Fruit fly (Drosophila melanogaster): Measurements from ENCODE around the gene galectin.

Gene galectin

DNA sequence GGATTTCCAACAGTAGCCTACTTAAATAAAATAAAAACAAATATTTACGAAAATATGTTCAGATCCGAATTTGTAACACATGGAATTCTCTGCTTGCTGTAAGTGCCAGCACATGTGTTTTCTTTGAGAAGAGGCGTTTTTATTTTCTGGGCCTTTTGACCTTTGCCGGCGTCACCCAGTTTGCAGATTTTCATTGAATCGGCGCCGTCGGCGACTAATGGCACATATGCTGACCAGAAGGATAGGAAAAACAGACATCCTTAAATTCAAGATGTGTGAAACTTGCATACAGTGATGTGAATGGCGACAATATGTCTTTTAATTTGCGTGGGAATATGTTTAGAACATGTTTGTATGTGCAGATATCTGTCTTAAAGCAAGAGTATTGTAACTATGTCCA lies 18.5 kb downstream of the galectin start:
- TF ChIP-seq h (optimal IDR thresholded peaks at IDR 0.05) (no peak), Myc (optimal IDR thresholded peaks at IDR 0.05) (no peak)

DNA sequence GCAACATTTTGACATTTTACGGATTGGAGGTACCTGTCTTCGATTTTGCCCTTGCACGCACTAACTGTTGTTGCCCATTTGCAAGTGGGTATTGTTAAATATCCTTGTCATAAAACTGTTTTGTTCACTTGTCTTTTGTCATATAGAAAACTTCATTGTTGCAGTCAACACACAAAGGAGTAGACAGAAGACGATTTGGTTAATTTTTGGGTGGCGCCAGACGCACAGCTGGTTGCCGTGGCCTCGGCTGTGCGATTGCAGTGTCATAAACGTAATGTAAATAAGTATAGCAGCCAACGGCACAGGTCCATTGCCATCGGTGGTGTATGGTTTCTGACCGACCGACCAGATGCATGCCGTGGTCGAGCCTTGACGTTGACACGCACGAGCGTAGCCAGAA lies 19.8 kb downstream of the galectin start:
- TF ChIP-seq insv (optimal IDR thresholded peaks at IDR 0.05): no peak
- no peak for TF ChIP-seq ttk (optimal IDR thresholded peaks at IDR 0.05)
- TF ChIP-seq Sin3A (optimal IDR thresholded peaks at IDR 0.05): no peak
- TF ChIP-seq Myc (optimal IDR thresholded peaks at IDR 0.05): no peak
- no peak for TF ChIP-seq h (optimal IDR thresholded peaks at IDR 0.05)
- TF ChIP-seq psq (optimal IDR thresholded peaks at IDR 0.05): no peak

DNA sequence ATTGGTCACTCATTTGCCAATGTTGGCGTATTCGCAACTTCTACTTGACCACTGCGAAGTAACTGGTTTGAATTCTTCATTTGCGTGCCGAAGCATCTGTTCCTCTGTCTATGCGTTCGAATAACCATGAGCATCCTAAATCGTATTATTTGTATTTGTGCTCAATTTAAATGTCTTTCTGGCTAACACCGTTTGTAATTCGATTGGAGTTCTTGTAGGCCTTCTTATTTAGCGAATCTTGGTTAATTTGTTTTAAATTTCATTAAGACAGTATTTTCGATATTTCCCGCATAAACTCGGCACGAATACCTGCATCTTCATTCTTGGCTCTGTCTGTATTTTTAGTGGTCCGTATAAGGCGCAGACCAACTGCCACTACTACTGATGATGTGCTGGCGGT lies 20.3 kb downstream of the galectin start:
- no peak for TF ChIP-seq h (optimal IDR thresholded peaks at IDR 0.05)

DNA sequence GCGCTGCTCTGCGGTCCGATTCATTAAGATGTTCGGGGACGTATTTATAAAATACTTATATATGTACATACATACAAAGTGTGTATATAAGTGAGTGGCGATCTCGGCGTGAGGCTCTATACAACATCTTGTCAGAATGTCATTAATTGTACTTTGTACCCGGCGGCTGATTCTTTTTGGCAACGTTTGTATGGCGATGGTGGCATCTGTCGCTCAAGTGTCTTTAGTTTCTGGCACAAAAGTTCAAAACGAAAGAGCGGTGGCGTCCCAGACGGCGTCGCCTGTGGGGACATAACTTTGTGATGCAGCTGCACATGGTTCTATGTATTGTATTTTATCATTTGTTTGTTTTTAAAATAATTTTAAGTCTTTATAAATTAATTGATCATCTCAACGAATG lies 21.4 kb downstream of the galectin start:
- no peak for TF ChIP-seq h (optimal IDR thresholded peaks at IDR 0.05)
- TF ChIP-seq ttk (optimal IDR thresholded peaks at IDR 0.05): no peak
- TF ChIP-seq Sin3A (optimal IDR thresholded peaks at IDR 0.05): no peak
- TF ChIP-seq psq (optimal IDR thresholded peaks at IDR 0.05): no peak
- TF ChIP-seq Myc (optimal IDR thresholded peaks at IDR 0.05): no peak
- TF ChIP-seq insv (optimal IDR thresholded peaks at IDR 0.05): no peak

DNA sequence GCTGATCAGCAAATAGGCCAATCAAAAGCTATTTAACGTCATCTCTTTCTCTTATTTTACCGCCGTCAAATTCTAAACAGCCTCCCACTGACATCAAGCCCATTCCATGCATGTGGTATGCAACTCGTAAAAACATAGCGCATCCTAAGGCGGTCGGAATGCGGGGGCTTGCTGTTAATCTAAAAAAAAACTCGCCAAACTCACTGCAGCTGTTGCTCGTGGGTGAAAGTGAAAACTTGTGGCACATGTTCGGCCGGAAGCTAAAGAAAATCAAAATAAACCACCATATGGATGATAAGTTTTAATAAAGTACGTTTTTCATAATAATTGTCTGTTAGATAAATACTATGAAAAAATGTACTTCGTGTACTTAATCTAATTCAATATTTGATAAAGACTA lies 22.5 kb downstream of the galectin start:
- no peak for TF ChIP-seq h (optimal IDR thresholded peaks at IDR 0.05)
- TF ChIP-seq Sin3A (optimal IDR thresholded peaks at IDR 0.05): no peak
- no peak for TF ChIP-seq Myc (optimal IDR thresholded peaks at IDR 0.05)
- no peak for TF ChIP-seq psq (optimal IDR thresholded peaks at IDR 0.05)
- TF ChIP-seq insv (optimal IDR thresholded peaks at IDR 0.05): no peak
- no peak for TF ChIP-seq ttk (optimal IDR thresholded peaks at IDR 0.05)

DNA sequence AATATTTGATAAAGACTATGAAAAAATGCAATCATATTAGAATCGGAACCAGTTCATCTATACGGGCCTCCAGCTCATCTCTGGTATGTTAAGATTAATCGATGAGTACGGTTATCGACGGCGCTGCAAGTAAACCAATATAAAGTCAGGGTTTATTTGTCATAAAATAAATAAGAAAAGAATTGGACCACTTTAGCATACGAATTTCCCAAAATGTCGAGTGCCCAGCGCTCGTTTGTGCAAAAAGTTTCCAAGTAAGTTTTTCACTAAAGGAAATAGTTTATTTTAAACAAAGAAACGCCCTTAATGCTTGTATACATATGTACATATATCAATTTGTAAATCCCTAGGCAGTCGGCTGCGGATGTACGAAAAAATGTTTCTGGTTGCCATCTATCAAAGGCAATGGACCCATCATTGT lies 23.1 kb downstream of the galectin start, which contains the start of gene Zir:
Gene Zir, plus strand, starts transcription at position 101 of the 421 bp plus-strand sequence.
- TF ChIP-seq Sin3A (optimal IDR thresholded peaks at IDR 0.05) (no peak), ttk (optimal IDR thresholded peaks at IDR 0.05) (no peak), psq (optimal IDR thresholded peaks at IDR 0.05) (no peak), insv (optimal IDR thresholded peaks at IDR 0.05) (no peak), h (optimal IDR thresholded peaks at IDR 0.05) (no peak), Myc (optimal IDR thresholded peaks at IDR 0.05) (no peak)

DNA sequence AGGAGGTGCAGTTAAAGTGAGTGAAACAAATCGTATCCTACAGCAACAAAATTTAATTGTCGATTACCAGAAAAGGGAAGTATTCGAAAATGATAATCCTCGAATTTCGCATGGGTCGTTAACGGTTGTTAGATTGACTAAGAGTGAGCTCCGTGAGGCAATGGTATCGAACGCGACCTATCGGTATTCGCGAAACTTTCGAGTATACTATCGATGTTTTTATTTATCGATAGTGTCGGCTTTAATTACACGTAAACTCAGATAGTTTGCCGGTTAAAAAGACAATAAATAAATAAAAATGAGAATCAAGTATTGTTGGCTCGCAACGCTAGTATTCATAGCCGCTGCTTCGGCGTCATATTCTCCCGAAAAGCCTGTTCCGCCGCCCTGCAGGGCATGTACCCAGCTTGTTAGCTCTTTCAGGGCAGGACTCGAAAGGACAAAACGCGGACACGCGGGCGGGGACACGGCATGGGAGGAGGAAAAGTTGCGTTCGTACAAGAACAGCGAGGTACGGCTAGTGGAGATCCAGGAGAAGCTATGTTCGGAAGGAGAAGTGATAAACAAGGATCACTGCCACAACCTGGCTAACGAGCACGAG lies 30.7 kb downstream of the galectin start, which contains the start of gene Creld:
Gene Creld, plus strand, starts transcription at position 220 of the 601 bp plus-strand sequence.
- TF ChIP-seq Myc (optimal IDR thresholded peaks at IDR 0.05) (no peak), Sin3A (optimal IDR thresholded peaks at IDR 0.05) (no peak), psq (optimal IDR thresholded peaks at IDR 0.05) (no peak), h (optimal IDR thresholded peaks at IDR 0.05) (no peak), insv (optimal IDR thresholded peaks at IDR 0.05) (no peak), ttk (optimal IDR thresholded peaks at IDR 0.05) (no peak)

DNA sequence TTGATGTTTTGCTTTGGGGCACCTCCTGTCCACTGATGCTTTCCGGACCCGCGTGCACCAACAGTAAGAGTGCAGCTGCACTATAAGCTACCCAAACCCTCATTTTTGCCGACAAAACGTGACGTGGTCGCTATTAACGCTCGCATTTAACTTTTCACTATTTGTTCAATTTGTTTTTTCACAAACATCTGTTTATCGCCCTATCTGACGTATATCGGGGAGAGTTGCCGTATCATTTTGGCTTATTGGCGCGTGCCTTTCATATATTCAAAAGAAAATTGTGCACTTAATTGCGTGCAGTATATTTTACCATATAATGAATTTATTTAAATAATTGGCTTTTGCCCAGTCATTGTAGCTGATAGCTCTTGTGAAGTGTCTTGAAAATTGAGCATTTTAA lies 35.0 kb downstream of the galectin start, which contains the start of the genes Nhe1 and Sam-S:
Gene Nhe1, minus strand, starts transcription at position 193 of the 400 bp plus-strand sequence.
Gene Sam-S, plus strand, starts transcription at position 364 of the 400 bp plus-strand sequence.
- TF ChIP-seq psq (optimal IDR thresholded peaks at IDR 0.05) (no peak), h (optimal IDR thresholded peaks at IDR 0.05) (no peak), Myc (optimal IDR thresholded peaks at IDR 0.05) (no peak), insv (optimal IDR thresholded peaks at IDR 0.05) (no peak), Sin3A (optimal IDR thresholded peaks at IDR 0.05) (no peak), ttk (optimal IDR thresholded peaks at IDR 0.05) (no peak)

DNA sequence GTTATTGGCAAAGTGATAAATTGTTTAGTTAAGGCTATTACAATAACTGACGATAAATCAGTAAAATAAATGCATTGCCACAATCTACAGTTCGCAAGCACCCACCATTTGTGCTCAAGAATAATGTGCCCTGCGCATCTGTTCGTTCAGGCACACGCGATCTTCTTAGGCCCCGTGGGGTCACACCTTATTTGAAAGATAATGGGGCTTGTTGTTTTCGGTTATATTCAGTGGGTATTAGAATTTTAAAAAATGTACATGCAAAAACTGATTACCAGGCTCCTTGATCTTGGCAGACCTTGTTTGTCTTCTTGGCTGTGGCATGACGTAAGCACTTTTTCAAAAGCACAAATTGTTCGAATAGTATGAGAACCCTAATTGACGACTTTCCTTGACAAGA lies 35.5 kb downstream of the galectin start:
- no peak for TF ChIP-seq Myc (optimal IDR thresholded peaks at IDR 0.05)
- TF ChIP-seq psq (optimal IDR thresholded peaks at IDR 0.05): no peak
- no peak for TF ChIP-seq insv (optimal IDR thresholded peaks at IDR 0.05)
- no peak for TF ChIP-seq ttk (optimal IDR thresholded peaks at IDR 0.05)
- TF ChIP-seq Sin3A (optimal IDR thresholded peaks at IDR 0.05): no peak
- no peak for TF ChIP-seq h (optimal IDR thresholded peaks at IDR 0.05)

DNA sequence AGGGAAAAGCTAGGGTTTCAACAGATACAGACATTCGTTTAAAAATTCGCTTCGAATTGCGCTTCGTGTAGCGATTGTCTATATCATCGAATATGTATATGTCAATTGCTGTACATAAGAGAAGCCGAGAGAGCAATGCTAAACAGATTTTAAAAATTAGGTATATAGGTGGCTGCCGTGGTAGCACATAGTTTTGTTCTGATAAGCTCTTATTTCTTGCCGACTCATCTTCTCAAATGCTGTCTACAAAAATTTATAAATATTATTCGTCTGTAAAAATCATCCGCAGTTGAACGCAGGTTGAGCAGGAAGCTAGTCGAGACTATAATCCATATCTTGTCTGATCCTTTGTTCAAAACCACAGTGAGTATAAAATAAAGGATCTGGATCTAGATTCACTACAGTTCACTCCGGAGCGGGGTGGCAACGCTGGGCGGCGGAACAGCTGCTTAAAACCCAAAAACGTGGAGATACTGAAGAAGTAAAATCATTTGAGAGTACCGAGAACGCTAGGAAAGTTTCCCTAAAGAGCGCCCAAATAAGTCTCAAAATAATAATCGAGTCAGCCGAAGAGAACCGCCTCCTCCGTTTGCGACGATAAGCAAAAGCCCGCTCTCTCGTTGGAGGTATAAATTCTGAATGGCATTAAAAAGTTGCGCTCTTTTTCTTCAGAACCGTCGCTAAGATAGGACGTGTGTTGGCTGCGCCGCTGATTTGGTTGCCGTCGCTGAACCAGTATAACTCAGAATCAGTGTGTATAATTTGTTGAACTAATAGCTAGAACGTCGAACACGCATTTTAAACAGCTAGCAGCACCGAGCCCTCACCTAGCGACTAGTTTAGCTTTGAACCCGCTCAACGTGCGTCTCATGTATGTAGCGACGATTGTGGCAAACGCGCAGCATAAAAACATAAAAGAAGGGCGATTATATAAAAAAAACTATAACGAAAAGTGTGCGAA lies 36.2 kb downstream of the galectin start:
- TF ChIP-seq Sin3A (optimal IDR thresholded peaks at IDR 0.05): no peak

DNA sequence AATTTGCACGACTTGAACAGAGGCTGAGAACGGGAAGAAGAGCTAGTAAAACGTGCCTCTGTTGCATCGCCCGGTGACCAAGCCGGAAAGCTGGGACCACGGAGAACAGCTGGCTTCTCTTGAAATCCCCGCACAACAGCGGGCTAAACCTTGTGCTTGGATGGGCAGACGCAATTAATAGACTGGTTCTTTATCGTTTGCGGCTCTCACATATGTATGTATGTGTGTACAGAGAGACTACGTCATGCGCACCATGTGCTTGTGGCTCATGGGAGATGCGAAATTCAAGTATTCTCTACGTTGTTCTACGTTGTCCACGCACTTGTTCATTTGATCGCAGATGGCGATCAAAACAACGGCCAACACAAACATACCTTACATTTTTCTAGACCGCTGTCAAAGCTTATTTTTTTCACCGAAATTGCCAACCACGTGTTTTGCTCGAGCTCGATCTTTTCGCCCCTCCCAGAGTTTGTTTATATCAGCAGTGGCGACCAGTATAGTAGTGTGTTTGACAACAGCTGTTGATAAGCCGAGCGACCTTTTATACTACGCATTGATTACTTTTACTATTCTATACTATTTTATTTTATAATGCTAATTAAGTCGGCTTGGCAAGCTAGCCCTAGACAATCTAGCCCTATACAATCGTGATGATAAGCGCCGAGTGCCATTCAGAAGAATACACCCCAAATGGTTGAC lies 37.7 kb downstream of the galectin start:
- no peak for TF ChIP-seq Sin3A (optimal IDR thresholded peaks at IDR 0.05)
- no peak for TF ChIP-seq ttk (optimal IDR thresholded peaks at IDR 0.05)
- no peak for TF ChIP-seq h (optimal IDR thresholded peaks at IDR 0.05)
- TF ChIP-seq insv (optimal IDR thresholded peaks at IDR 0.05): no peak
- TF ChIP-seq psq (optimal IDR thresholded peaks at IDR 0.05): no peak
- TF ChIP-seq Myc (optimal IDR thresholded peaks at IDR 0.05): no peak

DNA sequence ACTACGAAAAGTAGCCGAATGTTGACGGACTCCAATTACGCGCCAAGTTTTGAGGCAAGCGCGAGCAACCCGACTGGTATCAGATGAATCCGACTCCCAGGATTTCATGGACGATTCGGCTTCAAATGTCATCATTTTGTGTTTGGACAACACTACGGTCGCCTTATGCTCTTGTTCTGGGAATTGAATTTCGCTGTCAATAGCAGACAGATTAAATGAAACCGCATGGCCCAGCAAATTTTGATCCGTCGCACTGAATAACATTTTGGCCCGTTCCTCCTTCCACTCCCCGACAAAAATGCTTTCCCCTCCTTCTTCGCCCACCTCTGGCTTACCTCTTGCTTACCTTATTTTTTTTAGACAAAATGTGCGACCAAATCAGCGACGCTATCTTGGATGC lies 38.5 kb downstream of the galectin start:
- TF ChIP-seq ttk (optimal IDR thresholded peaks at IDR 0.05): no peak
- TF ChIP-seq psq (optimal IDR thresholded peaks at IDR 0.05): no peak
- TF ChIP-seq Myc (optimal IDR thresholded peaks at IDR 0.05): no peak
- no peak for TF ChIP-seq h (optimal IDR thresholded peaks at IDR 0.05)
- no peak for TF ChIP-seq Sin3A (optimal IDR thresholded peaks at IDR 0.05)
- TF ChIP-seq insv (optimal IDR thresholded peaks at IDR 0.05): no peak
